Fruit fly (Drosophila melanogaster) whole organism, embryonic: ENCODE data around the gene Prx1.

Source experiments
- CG10321 ChIP-seq: fragments of 200-800 bp; sonication (Bioruptor generic); IDR thresholded peaks from 2 replicates; pipeline ENCODE4 v1.3.6; 2022; ENCODE audit warnings: missing biosample characterization, missing genetic modification characterization
- CG14050 ChIP-seq: fragments of 200-800 bp; sonication (Bioruptor generic); IDR thresholded peaks from 3 replicates; pipeline ENCODE4 v1.3.6; 2022; ENCODE audit warnings: missing biosample characterization, missing genetic modification characterization
- CG4820 ChIP-seq: fragments of 200-800 bp; sonication (Bioruptor generic); optimal IDR thresholded peaks from 3 replicates; lab custom pipeline; 2016; ENCODE audit warnings: missing biosample characterization, missing genetic modification characterization
- Ravus ChIP-seq: fragments of 200-800 bp; sonication (Bioruptor generic); IDR thresholded peaks from 2 replicates; pipeline ENCODE4 v1.3.6; 2022; ENCODE audit warnings: missing biosample characterization, missing genetic modification characterization
- cato ChIP-seq: fragments of 200-800 bp; sonication (Bioruptor generic); optimal IDR thresholded peaks from 2 replicates; lab custom pipeline; 2016; ENCODE audit warnings: missing biosample characterization, missing genetic modification characterization, borderline replicate concordance
- hb ChIP-seq: fragments of 200-800 bp; sonication (Bioruptor generic); IDR thresholded peaks from 3 replicates; pipeline ENCODE4 v1.3.6; 2022; ENCODE audit warnings: missing biosample characterization, missing genetic modification characterization; ENCODE audit not compliant: partially characterized antibody
- lmd ChIP-seq: fragments of 200-800 bp; sonication (Bioruptor generic); IDR thresholded peaks from 2 replicates; pipeline ENCODE4 v1.3.6; 2022; ENCODE audit warnings: missing biosample characterization, missing genetic modification characterization
- lov ChIP-seq, 2 experiments: fragments of 200-800 bp in 1 of 2; fragments of >200 bp in 1 of 2; sonication (Bioruptor generic) in 1 of 2; IDR thresholded peaks in 1 of 2; optimal IDR thresholded peaks in 1 of 2; 2 replicates in 1 of 2; 3 replicates in 1 of 2; pipeline versions ENCODE4 v1.3.6 to Lab custom; 2017 to 2022; ENCODE audit warnings: missing biosample characterization in 1 of 2, missing genetic modification characterization in 1 of 2
- luna ChIP-seq: fragments of 200-800 bp; sonication (Bioruptor generic); optimal IDR thresholded peaks from 2 replicates; lab custom pipeline; 2016; ENCODE audit warnings: missing biosample characterization, missing genetic modification characterization
- oc ChIP-seq: fragments of 200-800 bp; sonication (Bioruptor generic); optimal IDR thresholded peaks from 2 replicates; lab custom pipeline; 2018; ENCODE audit warnings: missing biosample characterization, mild to moderate bottlenecking, missing genetic modification characterization, moderate library complexity
- schlank ChIP-seq: fragments of 200-800 bp; sonication (Bioruptor generic); optimal IDR thresholded peaks from 2 replicates; lab custom pipeline; 2018; ENCODE audit warnings: missing biosample characterization, mild to moderate bottlenecking, missing genetic modification characterization
- shn ChIP-seq: fragments of 200-800 bp; sonication (Bioruptor generic); optimal IDR thresholded peaks from 3 replicates; lab custom pipeline; 2016; ENCODE audit warnings: missing biosample characterization, missing genetic modification characterization
- vnd ChIP-seq: fragments of 200-800 bp; sonication (Bioruptor generic); IDR thresholded peaks from 3 replicates; pipeline ENCODE4 v1.3.6; 2022; ENCODE audit warnings: missing biosample characterization, missing genetic modification characterization; ENCODE audit not compliant: partially characterized antibody

- no peak for TF ChIP-seq lmd (GFP tag; lab: Robert Waterston, UW)
- no peak for TF ChIP-seq Ravus (GFP tag; lab: Robert Waterston, UW)
- no peak for TF ChIP-seq vnd (GFP tag; lab: Robert Waterston, UW)
- TF ChIP-seq shn (GFP tag; lab: Kevin White, UChicago), result no peak
- no peak for TF ChIP-seq cato (GFP tag; lab: Kevin White, UChicago)
- no peak for TF ChIP-seq CG4820 (GFP tag; lab: Kevin White, UChicago)
- TF ChIP-seq luna, result no peak
- TF ChIP-seq CG14050 (GFP tag; lab: Robert Waterston, UW), result no peak
- TF ChIP-seq lov (optimal IDR thresholded peaks at IDR 0.05; lab: Kevin White, UChicago), result no peak
- no peak for TF ChIP-seq lov (GFP tag; IDR thresholded peaks at IDR 0.05; lab: Robert Waterston, UW)
- no peak for TF ChIP-seq schlank (tag; lab: Kevin White, UChicago)
- TF ChIP-seq oc (tag; lab: Kevin White, UChicago), result no peak
- no peak for TF ChIP-seq hb (GFP tag; lab: Robert Waterston, UW)
- TF ChIP-seq CG10321 (GFP tag; lab: Robert Waterston, UW), result no peak
These were observed 6.9 kb downstream of the Prx1 start for dm6 chr3L:15214348-15215238.
